Worm (Caenorhabditis elegans) whole organism, midembryonic: ENCODE results near the gene C54E4.1.

ENCODE experiments used
- T22C8.4 ChIP-seq: fragments of 200-800 bp; sonication (Bioruptor generic); IDR thresholded peaks from 2 replicates; pipeline ENCODE4 v1.3.6; 2022; ENCODE audit warnings: missing genetic modification characterization, missing compliant biosample characterization
- cog-1 ChIP-seq: sonication (generic microtip); optimal IDR thresholded peaks from 2 replicates; lab custom pipeline; 2016; ENCODE audit warnings: missing genetic modification characterization, missing compliant biosample characterization
- flt-1 ChIP-seq: fragments of 200-800 bp; sonication (Bioruptor generic); IDR thresholded peaks from 2 replicates; pipeline ENCODE4 v1.3.6; 2022; ENCODE audit warnings: missing genetic modification characterization, missing compliant biosample characterization
- klf-2 ChIP-seq: fragments of 200-800 bp; sonication (Bioruptor generic); conservative IDR thresholded peaks from 2 replicates; pipeline ENCODE4 v1.3.6; 2022; ENCODE audit warnings: missing genetic modification reagents, missing genetic modification characterization, missing compliant biosample characterization
- med-1 ChIP-seq: sonication (generic microtip); optimal IDR thresholded peaks from 2 replicates; lab custom pipeline; 2017; ENCODE audit warnings: missing genetic modification characterization, mild to moderate bottlenecking, missing compliant biosample characterization, antibody characterized with exemption, missing genetic modification reagents; ENCODE audit not compliant: insufficient read depth
- tab-1 ChIP-seq: fragments of 200-800 bp; sonication (Bioruptor generic); IDR thresholded peaks from 2 replicates; pipeline ENCODE4 v1.3.6; 2022; ENCODE audit warnings: missing genetic modification characterization, missing compliant biosample characterization
- ztf-23 ChIP-seq: fragments of 200-800 bp; sonication (Bioruptor generic); IDR thresholded peaks from 2 replicates; pipeline ENCODE4 v1.3.6; 2022; ENCODE audit warnings: missing genetic modification reagents, missing genetic modification characterization, missing compliant biosample characterization
- ztf-29 ChIP-seq: fragments of 200-800 bp; sonication (Bioruptor generic); IDR thresholded peaks from 2 replicates; pipeline ENCODE4 v1.3.6; 2022; ENCODE audit warnings: missing genetic modification reagents, missing genetic modification characterization, missing compliant biosample characterization

ce11 chrIV:2136607-2137006 lies 38.8 kb upstream of the C54E4.1 start, which contains the start of gene test-1:
- TF ChIP-seq ztf-29 (GFP tag; lab: Robert Waterston, UW) (no peak), flt-1 (GFP tag; lab: Robert Waterston, UW) (no peak), cog-1 (tag; lab: Kevin White, UChicago) (no peak), med-1 (GFP tag; lab: Kevin White, UChicago) (no peak), klf-2 (GFP tag; lab: Robert Waterston, UW) (no peak), tab-1 (GFP tag; lab: Robert Waterston, UW) (no peak), T22C8.4 (no peak), ztf-23 (GFP tag; lab: Robert Waterston, UW) (no peak)
